Fruit fly (Drosophila melanogaster) whole organism, pupa: ENCODE measurements around the gene TkR86C.

Source experiments
- CG17806 ChIP-seq: fragments of 200-800 bp; sonication (Bioruptor generic); optimal IDR thresholded peaks from 2 replicates; lab custom pipeline; 2018; ENCODE audit warnings: missing biosample characterization, mild to moderate bottlenecking, missing genetic modification characterization, moderate library complexity
- CG32121 ChIP-seq: fragments of 200-800 bp; sonication (Bioruptor generic); IDR thresholded peaks from 2 replicates; pipeline ENCODE4 v1.3.6; 2022; ENCODE audit warnings: missing biosample characterization, missing genetic modification characterization
- CG4496 ChIP-seq: fragments of 200-800 bp; sonication (Bioruptor generic); IDR thresholded peaks from 3 replicates; pipeline ENCODE4 v1.3.6; 2022; ENCODE audit warnings: missing biosample characterization, missing genetic modification characterization
- fd96Ca ChIP-seq: fragments of 200-800 bp; sonication (Bioruptor generic); IDR thresholded peaks from 3 replicates; pipeline ENCODE4 v1.3.6; 2022; ENCODE audit warnings: missing biosample characterization, missing genetic modification characterization
- gl ChIP-seq: fragments of 200-800 bp; sonication (Bioruptor generic); optimal IDR thresholded peaks from 2 replicates; lab custom pipeline; 2018; ENCODE audit warnings: missing biosample characterization, mild to moderate bottlenecking, missing genetic modification characterization

DNA sequence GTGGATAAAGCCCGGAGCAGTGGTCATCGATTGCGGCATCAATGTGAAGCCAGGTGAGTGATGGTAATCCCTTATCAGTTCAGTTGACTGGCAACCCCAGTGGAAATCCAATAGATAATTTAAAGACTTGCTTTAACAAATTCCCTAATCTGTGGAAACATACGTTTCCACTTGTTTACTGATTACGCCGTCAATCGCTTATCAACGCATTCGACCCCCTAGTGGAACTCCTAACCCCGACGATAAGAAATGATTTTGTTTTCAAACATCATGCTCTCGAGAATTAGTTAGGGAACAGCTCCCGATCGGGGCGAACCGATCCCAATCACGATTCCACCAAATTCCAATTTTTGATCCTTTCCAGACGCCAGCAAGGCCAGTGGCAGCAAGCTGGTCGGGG, 50.4 kb downstream of the TkR86C start:
- no peak for TF ChIP-seq CG17806 (tag; lab: Kevin White, UChicago)
- TF ChIP-seq gl (tag; lab: Kevin White, UChicago): no peak
- TF ChIP-seq CG4496 (GFP tag; lab: Robert Waterston, UW): no peak
- TF ChIP-seq CG32121 (GFP tag; lab: Robert Waterston, UW): no peak
- no peak for TF ChIP-seq fd96Ca (GFP tag; lab: Robert Waterston, UW)
